Fruit fly (Drosophila melanogaster) whole organism, wandering third instar larva: ENCODE results near the gene NUCB1.

ENCODE experiments used
- CG9705 ChIP-seq: fragments of 200-800 bp; sonication (Bioruptor generic); optimal IDR thresholded peaks from 2 replicates; lab custom pipeline; 2018; ENCODE audit warnings: missing biosample characterization, mild to moderate bottlenecking, missing genetic modification characterization
- HLH106 ChIP-seq: fragments of 200-800 bp; optimal IDR thresholded peaks from 3 replicates; lab custom pipeline; 2019; ENCODE audit warnings: missing biosample characterization, mild to moderate bottlenecking, missing genetic modification characterization, moderate library complexity
- Myc ChIP-seq: fragments of >200 bp; optimal IDR thresholded peaks from 2 replicates; lab custom pipeline; 2017
- N ChIP-seq: fragments of >200 bp; optimal IDR thresholded peaks from 2 replicates; lab custom pipeline; 2018; ENCODE audit warnings: missing biosample characterization, missing external identifiers, missing genetic modification characterization
- OdsH ChIP-seq: fragments of 200-800 bp; sonication (Bioruptor generic); optimal IDR thresholded peaks from 2 replicates; lab custom pipeline; 2016; ENCODE audit warnings: missing biosample characterization, mild to moderate bottlenecking, missing genetic modification characterization
- Sp1 ChIP-seq: fragments of 200-800 bp; sonication (Bioruptor generic); optimal IDR thresholded peaks from 3 replicates; lab custom pipeline; 2019; ENCODE audit warnings: missing biosample characterization, mild to moderate bottlenecking, missing genetic modification characterization, moderate library complexity
- Vsx2 ChIP-seq: fragments of 200-300, 225-300 bp; sonication (Bioruptor generic); optimal IDR thresholded peaks from 2 replicates; lab custom pipeline; 2018; ENCODE audit warnings: missing biosample characterization, missing genetic modification characterization; ENCODE audit not compliant: partially characterized antibody
- br ChIP-seq: fragments of 200-800 bp; sonication (Bioruptor generic); optimal IDR thresholded peaks from 2 replicates; lab custom pipeline; 2016; ENCODE audit warnings: missing biosample characterization, missing genetic modification characterization
- dl ChIP-seq, 2 experiments: fragments of 175-275, 200-275 bp in 1 of 2; fragments of 200-275 bp in 1 of 2; sonication (Bioruptor generic); optimal IDR thresholded peaks; lab custom pipeline; 2018; ENCODE audit warnings: mild to moderate bottlenecking in 2 of 2, missing biosample characterization in 2 of 2, missing genetic modification characterization in 2 of 2, moderate library complexity in 2 of 2; ENCODE audit not compliant: partially characterized antibody in 2 of 2, insufficient read depth in 1 of 2
- dmrt93B ChIP-seq: fragments of 200-800 bp; sonication (Bioruptor generic); optimal IDR thresholded peaks from 2 replicates; lab custom pipeline; 2018; ENCODE audit warnings: missing biosample characterization, mild to moderate bottlenecking, missing genetic modification characterization
- ey ChIP-seq: fragments of 200-800 bp; sonication (Bioruptor generic); optimal IDR thresholded peaks from 2 replicates; lab custom pipeline; 2016; ENCODE audit warnings: missing biosample characterization, missing genetic modification characterization
- fru ChIP-seq: fragments of 200-800 bp; sonication (Bioruptor generic); optimal IDR thresholded peaks from 3 replicates; lab custom pipeline; 2016; ENCODE audit warnings: missing biosample characterization, mild to moderate bottlenecking, missing genetic modification characterization
- pan ChIP-seq: fragments of >200 bp; optimal IDR thresholded peaks from 2 replicates; lab custom pipeline; 2017
- sage ChIP-seq: fragments of 200-800 bp; sonication (Bioruptor generic); optimal IDR thresholded peaks from 2 replicates; lab custom pipeline; 2016; ENCODE audit warnings: missing biosample characterization, mild to moderate bottlenecking, missing genetic modification characterization

DNA sequence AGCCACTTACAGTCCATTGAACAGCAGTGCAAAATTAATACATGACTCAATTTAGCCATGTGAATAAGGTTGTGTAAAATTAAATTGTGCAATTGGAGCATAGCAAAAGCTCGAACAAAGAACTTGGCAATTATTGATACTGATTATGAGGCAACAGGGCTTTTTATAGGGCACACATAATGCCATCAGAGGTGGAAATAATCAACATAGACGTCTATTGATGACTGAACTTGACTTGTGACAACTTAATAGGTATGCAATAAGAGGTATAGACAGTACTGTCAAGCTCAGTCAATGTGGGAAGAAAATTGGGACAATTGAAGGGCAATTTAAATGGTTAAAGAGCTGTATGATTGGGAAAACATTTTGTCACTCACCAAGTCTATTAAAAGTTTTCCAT lies 18.0 kb upstream of the NUCB1 start, which contains the start of gene Ir75b:
- TF ChIP-seq Myc: no peak
- no peak for TF ChIP-seq Vsx2 (GFP tag; lab: Kevin White, UChicago)
- no peak for TF ChIP-seq dl (GFP tag; optimal IDR thresholded peaks at IDR 0.05; lab: Kevin White, UChicago; ENCODE audit: insufficient read depth in 1 of 2, partially characterized antibody in 2 of 2)
- TF ChIP-seq OdsH (GFP tag; lab: Kevin White, UChicago): no peak
- TF ChIP-seq br (GFP tag; lab: Kevin White, UChicago): no peak
- no peak for TF ChIP-seq fru (GFP tag; lab: Kevin White, UChicago)
- TF ChIP-seq ey (GFP tag; lab: Kevin White, UChicago): no peak
- no peak for TF ChIP-seq sage (GFP tag; lab: Kevin White, UChicago)
- no peak for TF ChIP-seq dmrt93B (GFP tag; lab: Kevin White, UChicago)
- TF ChIP-seq N (GFP tag; lab: Kevin White, UChicago): no peak
- no peak for TF ChIP-seq HLH106 (tag; lab: Kevin White, UChicago)
- no peak for TF ChIP-seq CG9705 (GFP tag; lab: Kevin White, UChicago)
- TF ChIP-seq pan (lab: Kevin White, UChicago): no peak
- no peak for TF ChIP-seq Sp1
